1 fruit fly cellular context compared by ENCODE assay signal in the genomic region with DNA sequence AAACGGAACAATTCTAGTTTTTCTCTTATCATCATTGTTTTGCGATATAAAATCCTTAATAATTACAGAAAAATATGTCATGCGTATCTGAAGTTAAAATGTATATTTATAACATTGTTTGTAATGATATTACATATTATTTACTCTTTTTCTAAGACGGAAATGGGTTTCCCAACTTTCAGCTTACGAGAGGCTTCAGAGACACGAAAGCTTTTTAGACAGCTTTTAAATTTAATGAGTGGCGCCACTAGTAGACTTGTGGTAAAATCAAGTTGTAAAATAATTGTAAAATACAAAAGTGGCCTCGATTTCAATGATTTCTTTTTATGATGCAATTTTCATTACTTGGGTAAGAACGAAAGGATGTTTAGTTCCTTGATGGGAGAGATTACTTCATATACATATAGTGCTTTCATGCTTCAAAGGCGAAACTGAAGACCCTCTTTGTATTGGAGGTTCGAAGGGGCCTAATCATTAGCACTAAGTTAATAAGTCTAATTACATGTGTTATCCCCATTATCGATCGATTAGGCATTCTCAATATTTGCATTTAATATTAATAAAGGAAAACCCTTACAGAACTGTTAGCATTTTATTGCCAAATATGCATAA.
TF ChIP-seq lines count a peak whose summit lies in the region.

No protein-coding gene starts in this region.

TF ChIP-seq in whole organism, embryonic, 481 proteins besides CTCF, POLR2A, EP300 and RAD21 (continued from another document and continues in another):
- TF ChIP-seq CG4360 (GFP tag; IDR thresholded peaks at IDR 0.05; lab: Robert Waterston, UW) (no peak), sr (GFP tag; IDR thresholded peaks at IDR 0.05; lab: Robert Waterston, UW) (peak; percentile 84), Sox100B (GFP tag; optimal IDR thresholded peaks at IDR 0.05; lab: Kevin White, UChicago) (peak; percentile 71), kah (GFP tag; optimal IDR thresholded peaks at IDR 0.05; lab: Kevin White, UChicago) (peak; percentile 54), chn (GFP tag; optimal IDR thresholded peaks at IDR 0.05; lab: Kevin White, UChicago) (peak; percentile 54), Gug (GFP tag; IDR thresholded peaks at IDR 0.05; lab: Robert Waterston, UW) (peak; percentile 85), Hmr (GFP tag; optimal IDR thresholded peaks at IDR 0.05; lab: Kevin White, UChicago) (peak; percentile 97), stwl (tag; optimal IDR thresholded peaks at IDR 0.05; lab: Kevin White, UChicago) (peak; percentile 61), dmrt11E (tag; optimal IDR thresholded peaks at IDR 0.05; lab: Kevin White, UChicago) (no peak), CG13123 (GFP tag; optimal IDR thresholded peaks at IDR 0.05; lab: Kevin White, UChicago) (peak; percentile 68), B-H2 (GFP tag; optimal IDR thresholded peaks at IDR 0.05; lab: Kevin White, UChicago) (peak; percentile 93), CG5953 (GFP tag; IDR thresholded peaks at IDR 0.05; lab: Robert Waterston, UW) (peak; percentile 64; the same call in 1 of the 2 replicates), lab (GFP tag; optimal IDR thresholded peaks at IDR 0.05; lab: Kevin White, UChicago) (peak; percentile 96), Abd-B (GFP tag; optimal IDR thresholded peaks at IDR 0.05; lab: Kevin White, UChicago) (peak; percentile 92), trem (tag; optimal IDR thresholded peaks at IDR 0.05; lab: Kevin White, UChicago) (peak; percentile 26), cato (GFP tag; optimal IDR thresholded peaks at IDR 0.05; lab: Kevin White, UChicago; ENCODE audit: borderline replicate concordance) (peak; percentile 73), CG3847 (GFP tag; IDR thresholded peaks at IDR 0.05; lab: Robert Waterston, UW) (peak; percentile 74), maf-S (GFP tag; optimal IDR thresholded peaks at IDR 0.05; lab: Kevin White, UChicago) (peak; percentile 84), CG2678 (tag; optimal IDR thresholded peaks at IDR 0.05; lab: Kevin White, UChicago) (peak; percentile 72), CG12299 (tag; optimal IDR thresholded peaks at IDR 0.05; lab: Kevin White, UChicago) (peak; percentile 81), CG1603 (tag; optimal IDR thresholded peaks at IDR 0.05; lab: Kevin White, UChicago) (peak; percentile 84), kay (GFP tag; optimal IDR thresholded peaks at IDR 0.05; lab: Kevin White, UChicago) (peak; percentile 44), CG14050 (GFP tag; IDR thresholded peaks at IDR 0.05; lab: Robert Waterston, UW) (peak; percentile 77), CG16863 (GFP tag; optimal IDR thresholded peaks at IDR 0.05; lab: Kevin White, UChicago) (peak; percentile 58), CG14667 (GFP tag; IDR thresholded peaks at IDR 0.05; lab: Robert Waterston, UW) (peak; percentile 40; the same call in 1 of the 2 replicates), CG2120 (GFP tag; optimal IDR thresholded peaks at IDR 0.05; lab: Kevin White, UChicago) (peak; percentile 61), CG1832 (GFP tag; optimal IDR thresholded peaks at IDR 0.05; lab: Kevin White, UChicago) (no peak), CG10274 (GFP tag; optimal IDR thresholded peaks at IDR 0.05; lab: Kevin White, UChicago) (peak; percentile 80), CG9932 (GFP tag; IDR thresholded peaks at IDR 0.05; lab: Robert Waterston, UW) (peak; percentile 83), Trl (optimal IDR thresholded peaks at IDR 0.05; lab: Kevin White, UChicago) (no peak), Trl (GFP tag; optimal IDR thresholded peaks at IDR 0.05; lab: Kevin White, UChicago) (peak; percentile 96), CG12155 (GFP tag; optimal IDR thresholded peaks at IDR 0.05; lab: Kevin White, UChicago) (peak; percentile 54), az2 (GFP tag; optimal IDR thresholded peaks at IDR 0.05; lab: Kevin White, UChicago) (peak; percentile 76), CG17361 (GFP tag; IDR thresholded peaks at IDR 0.05; lab: Robert Waterston, UW) (peak; percentile 57), CG18599 (GFP tag; optimal IDR thresholded peaks at IDR 0.05; lab: Kevin White, UChicago) (peak; percentile 89), D19A (tag; optimal IDR thresholded peaks at IDR 0.05; lab: Kevin White, UChicago) (no peak), CG4282 (GFP tag; optimal IDR thresholded peaks at IDR 0.05; lab: Kevin White, UChicago) (no peak), ase (GFP tag; IDR thresholded peaks at IDR 0.05; lab: Robert Waterston, UW) (peak; percentile 91), MESR4 (GFP tag; optimal IDR thresholded peaks at IDR 0.05; lab: Kevin White, UChicago) (peak; percentile 15), jigr1 (GFP tag; IDR thresholded peaks at IDR 0.05; lab: Robert Waterston, UW) (no peak), CG4328 (GFP tag; optimal IDR thresholded peaks at IDR 0.05; lab: Kevin White, UChicago) (peak; percentile 79), sob (GFP tag; IDR thresholded peaks at IDR 0.05; lab: Robert Waterston, UW) (peak; percentile 92), en (GFP tag; optimal IDR thresholded peaks at IDR 0.05; lab: Kevin White, UChicago) (peak; percentile 81), exex (tag; optimal IDR thresholded peaks at IDR 0.05; lab: Kevin White, UChicago) (peak; percentile 71), CG42726 (GFP tag; IDR thresholded peaks at IDR 0.05; lab: Robert Waterston, UW; ENCODE audit: partially characterized antibody) (no peak), D (optimal IDR thresholded peaks at IDR 0.05; lab: Kevin White, UChicago) (no peak), D (GFP tag; optimal IDR thresholded peaks at IDR 0.05; lab: Kevin White, UChicago) (peak; percentile 35), CG17829 (tag; optimal IDR thresholded peaks at IDR 0.05; lab: Kevin White, UChicago) (no peak), Dip2 (GFP tag; IDR thresholded peaks at IDR 0.05; lab: Robert Waterston, UW) (no peak), Ssrp (tag; optimal IDR thresholded peaks at IDR 0.05; lab: Kevin White, UChicago) (no peak), insv (GFP tag; optimal IDR thresholded peaks at IDR 0.05; lab: Kevin White, UChicago) (peak in 1 of 2 experiments; percentile 42), CG32767 (GFP tag; IDR thresholded peaks at IDR 0.05; lab: Robert Waterston, UW) (no peak), Fer2 (tag; optimal IDR thresholded peaks at IDR 0.05; lab: Kevin White, UChicago) (peak; percentile 94), row (GFP tag; IDR thresholded peaks at IDR 0.05; lab: Robert Waterston, UW) (peak; percentile 26; the same call in 1 of the 3 replicates), schlank (tag; optimal IDR thresholded peaks at IDR 0.05; lab: Kevin White, UChicago) (peak; percentile 92), al (GFP tag; IDR thresholded peaks at IDR 0.05; lab: Robert Waterston, UW) (peak; percentile 82), org-1 (GFP tag; optimal IDR thresholded peaks at IDR 0.05; lab: Kevin White, UChicago) (peak; percentile 82), Med (GFP tag; lab: Kevin White, UChicago) (peak; percentile 97), pnt (GFP tag; optimal IDR thresholded peaks at IDR 0.05; lab: Kevin White, UChicago) (peak; percentile 40), CG12104 (GFP tag; optimal IDR thresholded peaks at IDR 0.05; lab: Kevin White, UChicago) (peak; percentile 93), gce (GFP tag; IDR thresholded peaks at IDR 0.05; lab: Robert Waterston, UW) (peak; percentile 83; the same call in 2 of the 3 replicates), CG2116 (GFP tag; optimal IDR thresholded peaks at IDR 0.05; lab: Kevin White, UChicago) (peak; percentile 58), br (optimal IDR thresholded peaks at IDR 0.05; lab: Kevin White, UChicago) (no peak), sd (tag; optimal IDR thresholded peaks at IDR 0.05; lab: Kevin White, UChicago) (no peak), CG1529 (GFP tag; optimal IDR thresholded peaks at IDR 0.05; lab: Kevin White, UChicago) (peak; percentile 70), Stat92E (GFP tag; optimal IDR thresholded peaks at IDR 0.05; lab: Kevin White, UChicago) (no peak), CG6765 (GFP tag; optimal IDR thresholded peaks at IDR 0.05; lab: Kevin White, UChicago) (peak; percentile 96), CG15269 (tag; optimal IDR thresholded peaks at IDR 0.05; lab: Kevin White, UChicago) (peak; percentile 79), ATbp (GFP tag; optimal IDR thresholded peaks at IDR 0.05; lab: Kevin White, UChicago) (peak; percentile 94), unpg (GFP tag; optimal IDR thresholded peaks at IDR 0.05; lab: Kevin White, UChicago) (peak; percentile 90), CG8359 (GFP tag; optimal IDR thresholded peaks at IDR 0.05; lab: Kevin White, UChicago; ENCODE audit: borderline replicate concordance) (peak; percentile 72), CG11504 (tag; optimal IDR thresholded peaks at IDR 0.05; lab: Kevin White, UChicago) (peak; percentile 74), CoRest (tag; optimal IDR thresholded peaks at IDR 0.05; lab: Kevin White, UChicago) (peak; percentile 64), CG30431 (GFP tag; optimal IDR thresholded peaks at IDR 0.05; lab: Kevin White, UChicago) (peak; percentile 63), tna (GFP tag; IDR thresholded peaks at IDR 0.05; lab: Robert Waterston, UW; ENCODE audit: partially characterized antibody) (no peak), sc (optimal IDR thresholded peaks at IDR 0.05; lab: Kevin White, UChicago) (no peak), sc (GFP tag; optimal IDR thresholded peaks at IDR 0.05; lab: Kevin White, UChicago) (peak; percentile 56), Hr78 (GFP tag; optimal IDR thresholded peaks at IDR 0.05; lab: Kevin White, UChicago) (no peak), Scr (GFP tag; IDR thresholded peaks at IDR 0.05; lab: Robert Waterston, UW; ENCODE audit: partially characterized antibody) (no peak), CG5245 (GFP tag; optimal IDR thresholded peaks at IDR 0.05; lab: Kevin White, UChicago) (peak; percentile 81), tap (tag; optimal IDR thresholded peaks at IDR 0.05; lab: Kevin White, UChicago) (peak; percentile 51), Poxn (GFP tag; IDR thresholded peaks at IDR 0.05; lab: Robert Waterston, UW) (peak; percentile 60), Kr (GFP tag; optimal IDR thresholded peaks at IDR 0.05; lab: Kevin White, UChicago) (no peak), CG8478 (optimal IDR thresholded peaks at IDR 0.05; lab: Kevin White, UChicago) (no peak), CG9437 (GFP tag; optimal IDR thresholded peaks at IDR 0.05; lab: Kevin White, UChicago) (peak; percentile 71), Bdp1 (GFP tag; optimal IDR thresholded peaks at IDR 0.05; lab: Kevin White, UChicago) (peak; percentile 29), lola (GFP tag; optimal IDR thresholded peaks at IDR 0.05; lab: Kevin White, UChicago) (no peak), lbe (GFP tag; optimal IDR thresholded peaks at IDR 0.05; lab: Kevin White, UChicago) (peak; percentile 44), H2.0 (GFP tag; IDR thresholded peaks at IDR 0.05; lab: Robert Waterston, UW) (peak; percentile 87), ttk (GFP tag; IDR thresholded peaks at IDR 0.05; lab: Robert Waterston, UW) (peak; percentile 86), zen2 (GFP tag; IDR thresholded peaks at IDR 0.05; lab: Robert Waterston, UW; ENCODE audit: partially characterized antibody) (no peak), CG10366 (GFP tag; IDR thresholded peaks at IDR 0.05; lab: Robert Waterston, UW) (peak; percentile 79), Hr3 (GFP tag; optimal IDR thresholded peaks at IDR 0.05; lab: Kevin White, UChicago) (peak; percentile 51), ham (GFP tag; IDR thresholded peaks at IDR 0.05; lab: Robert Waterston, UW) (peak; percentile 80), ato (GFP tag; IDR thresholded peaks at IDR 0.05; lab: Robert Waterston, UW; ENCODE audit: partially characterized antibody) (no peak), CG7963 (GFP tag; IDR thresholded peaks at IDR 0.05; lab: Robert Waterston, UW; ENCODE audit: partially characterized antibody) (no peak), CG2712 (tag; optimal IDR thresholded peaks at IDR 0.05; lab: Kevin White, UChicago) (no peak), CG15601 (tag; optimal IDR thresholded peaks at IDR 0.05; lab: Kevin White, UChicago) (peak; percentile 66), CG7372 (GFP tag; IDR thresholded peaks at IDR 0.05; lab: Robert Waterston, UW) (peak; percentile 79), NK7.1 (GFP tag; optimal IDR thresholded peaks at IDR 0.05; lab: Kevin White, UChicago) (peak; percentile 59), CG12071 (GFP tag; optimal IDR thresholded peaks at IDR 0.05; lab: Kevin White, UChicago) (peak; percentile 91), CG15514 (GFP tag; optimal IDR thresholded peaks at IDR 0.05; lab: Kevin White, UChicago) (peak; percentile 86), trh (GFP tag; optimal IDR thresholded peaks at IDR 0.05; lab: Kevin White, UChicago) (peak; percentile 58), CG4424 (GFP tag; optimal IDR thresholded peaks at IDR 0.05; lab: Kevin White, UChicago) (peak; percentile 75), CG4854 (GFP tag; optimal IDR thresholded peaks at IDR 0.05; lab: Kevin White, UChicago) (peak; percentile 85), Taf1 (GFP tag; IDR thresholded peaks at IDR 0.05; lab: Robert Waterston, UW) (peak; percentile 48; the same call in 1 of the 2 replicates), CG15696 (tag; optimal IDR thresholded peaks at IDR 0.05; lab: Kevin White, UChicago) (no peak), CG4820 (GFP tag; optimal IDR thresholded peaks at IDR 0.05; lab: Kevin White, UChicago) (peak; percentile 76), sug (tag; optimal IDR thresholded peaks at IDR 0.05; lab: Kevin White, UChicago) (peak; percentile 78), CG12219 (GFP tag; optimal IDR thresholded peaks at IDR 0.05; lab: Kevin White, UChicago) (peak; percentile 74), zf30C (GFP tag; optimal IDR thresholded peaks at IDR 0.05; lab: Kevin White, UChicago) (no peak), jing (GFP tag; optimal IDR thresholded peaks at IDR 0.05; lab: Kevin White, UChicago) (peak; percentile 44), zen (tag; optimal IDR thresholded peaks at IDR 0.05; lab: Kevin White, UChicago) (no peak), CG10979 (tag; optimal IDR thresholded peaks at IDR 0.05; lab: Kevin White, UChicago) (no peak), CG43689 (GFP tag; IDR thresholded peaks at IDR 0.05; lab: Robert Waterston, UW) (peak; percentile 75), fd96Cb (tag; optimal IDR thresholded peaks at IDR 0.05; lab: Kevin White, UChicago) (peak; percentile 47), aop (GFP tag; IDR thresholded peaks at IDR 0.05; lab: Robert Waterston, UW) (no peak), unc-4 (GFP tag; IDR thresholded peaks at IDR 0.05; lab: Robert Waterston, UW; ENCODE audit: partially characterized antibody) (no peak), dimm (GFP tag; IDR thresholded peaks at IDR 0.05; lab: Robert Waterston, UW) (peak; percentile 33; the same call in 1 of the 2 replicates), Nf-YC (tag; optimal IDR thresholded peaks at IDR 0.05; lab: Kevin White, UChicago) (peak; percentile 33), dan (GFP tag; IDR thresholded peaks at IDR 0.05; lab: Robert Waterston, UW) (no peak), Doc3 (GFP tag; IDR thresholded peaks at IDR 0.05; lab: Robert Waterston, UW; ENCODE audit: partially characterized antibody) (no peak), CG8388 (GFP tag; optimal IDR thresholded peaks at IDR 0.05; lab: Kevin White, UChicago) (peak; percentile 74), HLH3B (GFP tag; IDR thresholded peaks at IDR 0.05; lab: Robert Waterston, UW) (peak; percentile 84)
